Worm (Caenorhabditis elegans): ENCODE data around the gene gtr-1.
A peak's percentile ranks its signal among the peaks of the same experiment; 100 is the strongest.

Gene gtr-1

DNA sequence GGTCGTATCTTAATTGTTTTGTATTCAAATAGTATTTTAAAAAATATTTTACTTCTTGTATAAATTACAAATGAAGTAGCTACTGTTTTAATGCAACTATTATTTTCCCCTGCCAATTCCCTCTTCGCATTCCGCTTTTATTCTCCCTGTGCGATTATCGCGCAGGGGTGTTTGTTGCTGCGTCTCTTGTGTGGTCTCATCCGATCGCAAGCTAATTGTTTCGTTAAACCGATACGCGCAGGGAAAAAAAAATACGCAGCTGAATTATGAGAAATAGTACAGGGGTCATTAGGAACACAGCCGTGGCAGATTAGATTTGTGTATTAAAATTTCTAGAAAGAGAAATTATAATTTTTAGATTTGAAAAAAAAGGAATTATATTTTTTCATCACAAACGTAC is 3.9 kb downstream of the gtr-1 start (continued):
- TF ChIP-seq chd-7 (tag; optimal IDR thresholded peaks at IDR 0.05) = peak; percentile 93
- peak; percentile 52 for TF ChIP-seq lsy-27 (tag; optimal IDR thresholded peaks at IDR 0.05; ENCODE audit: borderline replicate concordance, insufficient read depth)
- peak; percentile 74; the same call in 1 of the 2 replicates for TF ChIP-seq Y95B8A.8 (GFP tag; IDR thresholded peaks at IDR 0.05)
- peak; percentile 93 for TF ChIP-seq attf-5 (GFP tag; optimal IDR thresholded peaks at IDR 0.05)
- peak; percentile 95 for TF ChIP-seq nhr-90 (tag; optimal IDR thresholded peaks at IDR 0.05)
- peak; percentile 93 for TF ChIP-seq F22D6.2 (tag; optimal IDR thresholded peaks at IDR 0.05)
- 0 out of 2 replicates have a peak, but pooled peaks have one; percentile 52 for TF ChIP-seq ztf-28 (GFP tag; IDR thresholded peaks at IDR 0.05)
- TF ChIP-seq let-607 (tag; optimal IDR thresholded peaks at IDR 0.05) = peak; percentile 83 to 95
- peak; percentile 92 for TF ChIP-seq lin-54 (GFP tag; optimal IDR thresholded peaks at IDR 0.05)
- peak; percentile 95 for TF ChIP-seq C06A6.2 (GFP tag; conservative IDR thresholded peaks at IDR 0.05)
- TF ChIP-seq hlh-12 (tag; optimal IDR thresholded peaks at IDR 0.05) = no peak
- TF ChIP-seq sptf-2 (GFP tag; optimal IDR thresholded peaks at IDR 0.05) = peak; percentile 44
- TF ChIP-seq pha-4 (tag; optimal IDR thresholded peaks at IDR 0.05) = peak; percentile 96
- TF ChIP-seq snpc-1.3 (tag; optimal IDR thresholded peaks at IDR 0.05; ENCODE audit: insufficient read depth) = peak; percentile 77
- TF ChIP-seq athp-1 (tag; optimal IDR thresholded peaks at IDR 0.05) = peak; percentile 43
- TF ChIP-seq aptf-2 (GFP tag; conservative IDR thresholded peaks at IDR 0.05) = 0 out of 2 replicates have a peak, but pooled peaks have one; percentile 23
- peak; percentile 70 for TF ChIP-seq mel-28 (tag; optimal IDR thresholded peaks at IDR 0.05; ENCODE audit: borderline replicate concordance)
- no peak for TF ChIP-seq madf-3 (GFP tag; IDR thresholded peaks at IDR 0.05)
- no peak for TF ChIP-seq sea-2 (GFP tag; IDR thresholded peaks at IDR 0.05)
- TF ChIP-seq lsl-1 (GFP tag; optimal IDR thresholded peaks at IDR 0.05) = no peak
- TF ChIP-seq pbrm-1 (GFP tag; IDR thresholded peaks at IDR 0.05) = peak; percentile 97
- TF ChIP-seq T07F8.4 (tag; optimal IDR thresholded peaks at IDR 0.05) = peak; percentile 90
- peak; percentile 93 for TF ChIP-seq B0035.1 (tag; optimal IDR thresholded peaks at IDR 0.05)
- TF ChIP-seq dpl-1 (GFP tag; optimal IDR thresholded peaks at IDR 0.05) = peak; percentile 35
- TF ChIP-seq zim-3 (tag; optimal IDR thresholded peaks at IDR 0.05) = no peak
- peak; percentile 98 for TF ChIP-seq tlf-1 (GFP tag; optimal IDR thresholded peaks at IDR 0.05)
- no peak for TF ChIP-seq fkh-3 (tag; optimal IDR thresholded peaks at IDR 0.05)
- TF ChIP-seq xnd-1 (tag; optimal IDR thresholded peaks at IDR 0.05) = no peak
- TF ChIP-seq T26A5.8 (tag; optimal IDR thresholded peaks at IDR 0.05) = no peak
- peak; percentile 96 for TF ChIP-seq gei-17 (GFP tag; optimal IDR thresholded peaks at IDR 0.05)
- peak; percentile 40 for TF ChIP-seq snpc-3.4 (tag; optimal IDR thresholded peaks at IDR 0.05)
- no peak for TF ChIP-seq B0019.2 (GFP tag; conservative IDR thresholded peaks at IDR 0.05)
- TF ChIP-seq hrde-1 (tag; optimal IDR thresholded peaks at IDR 0.05; ENCODE audit: borderline replicate concordance) = peak; percentile 22
- TF ChIP-seq nhr-120 (GFP tag; IDR thresholded peaks at IDR 0.05) = 0 out of 2 replicates have a peak, but pooled peaks have one; percentile 36
- peak; percentile 92 for TF ChIP-seq lag-1 (GFP tag; IDR thresholded peaks at IDR 0.05)
- peak; percentile 80 for TF ChIP-seq ceh-100 (GFP tag; IDR thresholded peaks at IDR 0.05)
- TF ChIP-seq cebp-1 (GFP tag; IDR thresholded peaks at IDR 0.05) = peak; percentile 86
- TF ChIP-seq cebp-1 (tag; optimal IDR thresholded peaks at IDR 0.05) = peak; percentile 97
- no peak for TF ChIP-seq F39B2.1 (GFP tag; IDR thresholded peaks at IDR 0.05)
- peak; percentile 96 for TF ChIP-seq hmg-20 (GFP tag; IDR thresholded peaks at IDR 0.05)
- TF ChIP-seq nfya-1 (tag; optimal IDR thresholded peaks at IDR 0.05; ENCODE audit: borderline replicate concordance, insufficient read depth) = no peak
- peak in 2 of 3 experiments; percentile 68 to 97 for TF ChIP-seq lin-35 (GFP tag; optimal IDR thresholded peaks at IDR 0.05)
- peak; percentile 100 for TF ChIP-seq lin-40 (tag; optimal IDR thresholded peaks at IDR 0.05)
- TF ChIP-seq F57C9.4 (tag; optimal IDR thresholded peaks at IDR 0.05) = peak; percentile 88
- TF ChIP-seq him-1 (tag; optimal IDR thresholded peaks at IDR 0.05) = no peak
- TF ChIP-seq ztf-26 (tag; optimal IDR thresholded peaks at IDR 0.05) = peak; percentile 99
- TF ChIP-seq unc-130 (GFP tag; optimal IDR thresholded peaks at IDR 0.05) = no peak
- peak; percentile 89 for TF ChIP-seq lir-1 (GFP tag; conservative IDR thresholded peaks at IDR 0.05)

Data from whole organism, young adult.